Fruit fly (Drosophila melanogaster) whole organism, wandering third instar larva: ENCODE data around the gene Sgs3.

Experiments used
- Abd-B ChIP-seq: fragments of >200 bp; optimal IDR thresholded peaks from 2 replicates; lab custom pipeline; 2017; ENCODE audit warnings: missing biosample characterization, missing genetic modification characterization
- CG9705 ChIP-seq: fragments of 200-800 bp; sonication (Bioruptor generic); optimal IDR thresholded peaks from 2 replicates; lab custom pipeline; 2018; ENCODE audit warnings: missing biosample characterization, mild to moderate bottlenecking, missing genetic modification characterization
- Dfd ChIP-seq: fragments of >200 bp; optimal IDR thresholded peaks from 2 replicates; lab custom pipeline; 2017; ENCODE audit warnings: missing biosample characterization, missing genetic modification characterization
- GATAd ChIP-seq: sonication (Bioruptor generic); optimal IDR thresholded peaks from 2 replicates; lab custom pipeline; 2016; ENCODE audit warnings: missing biosample characterization, missing genetic modification characterization
- HLH106 ChIP-seq: fragments of 200-800 bp; optimal IDR thresholded peaks from 3 replicates; lab custom pipeline; 2019; ENCODE audit warnings: missing biosample characterization, mild to moderate bottlenecking, missing genetic modification characterization, moderate library complexity
- Hnf4 ChIP-seq: fragments of 200-800 bp; sonication (Bioruptor generic); optimal IDR thresholded peaks from 2 replicates; lab custom pipeline; 2016; ENCODE audit warnings: missing biosample characterization, mild to moderate bottlenecking, missing genetic modification characterization
- Hr83 ChIP-seq: fragments of 200-300 bp; sonication (Bioruptor generic); optimal IDR thresholded peaks from 2 replicates; lab custom pipeline; 2016; ENCODE audit warnings: missing biosample characterization, mild to moderate bottlenecking, missing genetic modification characterization, moderate library complexity; ENCODE audit not compliant: poor library complexity, severe bottlenecking
- Jra ChIP-seq: sonication (Bioruptor generic); optimal IDR thresholded peaks from 2 replicates; lab custom pipeline; 2016; ENCODE audit warnings: missing biosample characterization, missing genetic modification characterization
- Myc ChIP-seq: fragments of >200 bp; optimal IDR thresholded peaks from 2 replicates; lab custom pipeline; 2017
- N ChIP-seq: fragments of >200 bp; optimal IDR thresholded peaks from 2 replicates; lab custom pipeline; 2018; ENCODE audit warnings: missing biosample characterization, missing external identifiers, missing genetic modification characterization
- OdsH ChIP-seq: fragments of 200-800 bp; sonication (Bioruptor generic); optimal IDR thresholded peaks from 2 replicates; lab custom pipeline; 2016; ENCODE audit warnings: missing biosample characterization, mild to moderate bottlenecking, missing genetic modification characterization
- Rel ChIP-seq, 2 experiments: fragments of 200-800 bp; sonication (Bioruptor generic) in 1 of 2; optimal IDR thresholded peaks; 2 replicates in 1 of 2; 3 replicates in 1 of 2; lab custom pipeline; 2016 to 2019; ENCODE audit warnings: mild to moderate bottlenecking in 2 of 2, missing biosample characterization in 2 of 2, missing genetic modification characterization in 2 of 2, moderate library complexity in 1 of 2
- Sp1 ChIP-seq: fragments of 200-800 bp; sonication (Bioruptor generic); optimal IDR thresholded peaks from 3 replicates; lab custom pipeline; 2019; ENCODE audit warnings: missing biosample characterization, mild to moderate bottlenecking, missing genetic modification characterization, moderate library complexity
- Vsx2 ChIP-seq: fragments of 200-300, 225-300 bp; sonication (Bioruptor generic); optimal IDR thresholded peaks from 2 replicates; lab custom pipeline; 2018; ENCODE audit warnings: missing biosample characterization, missing genetic modification characterization; ENCODE audit not compliant: partially characterized antibody
- br ChIP-seq: fragments of 200-800 bp; sonication (Bioruptor generic); optimal IDR thresholded peaks from 2 replicates; lab custom pipeline; 2016; ENCODE audit warnings: missing biosample characterization, missing genetic modification characterization
- brk ChIP-seq: fragments of 200-800 bp; sonication (Bioruptor generic); optimal IDR thresholded peaks from 2 replicates; lab custom pipeline; 2016; ENCODE audit warnings: missing biosample characterization, mild to moderate bottlenecking, missing genetic modification characterization
- dmrt93B ChIP-seq: fragments of 200-800 bp; sonication (Bioruptor generic); optimal IDR thresholded peaks from 2 replicates; lab custom pipeline; 2018; ENCODE audit warnings: missing biosample characterization, mild to moderate bottlenecking, missing genetic modification characterization
- dsf ChIP-seq: sonication (Bioruptor generic); optimal IDR thresholded peaks from 2 replicates; lab custom pipeline; 2016; ENCODE audit warnings: missing biosample characterization, missing genetic modification characterization, borderline replicate concordance
- ey ChIP-seq: fragments of 200-800 bp; sonication (Bioruptor generic); optimal IDR thresholded peaks from 2 replicates; lab custom pipeline; 2016; ENCODE audit warnings: missing biosample characterization, missing genetic modification characterization
- foxo ChIP-seq, 2 experiments: fragments of 200-800 bp; sonication (Bioruptor generic); optimal IDR thresholded peaks; 2 replicates in 1 of 2; 3 replicates in 1 of 2; lab custom pipeline; 2016 to 2017; ENCODE audit warnings: missing biosample characterization in 2 of 2, missing genetic modification characterization in 2 of 2
- fru ChIP-seq: fragments of 200-800 bp; sonication (Bioruptor generic); optimal IDR thresholded peaks from 3 replicates; lab custom pipeline; 2016; ENCODE audit warnings: missing biosample characterization, mild to moderate bottlenecking, missing genetic modification characterization
- jim ChIP-seq: fragments of 175-275, 200-325 bp; sonication (Bioruptor generic); optimal IDR thresholded peaks from 2 replicates; lab custom pipeline; 2016; ENCODE audit warnings: missing biosample characterization, mild to moderate bottlenecking, missing genetic modification characterization
- lola ChIP-seq: fragments of >200 bp; optimal IDR thresholded peaks from 2 replicates; lab custom pipeline; 2017; ENCODE audit warnings: missing biosample characterization, missing genetic modification characterization
- pan ChIP-seq: fragments of >200 bp; optimal IDR thresholded peaks from 2 replicates; lab custom pipeline; 2017
- psq ChIP-seq: fragments of 200-800 bp; sonication (Bioruptor generic); optimal IDR thresholded peaks from 3 replicates; lab custom pipeline; 2017; ENCODE audit warnings: missing biosample characterization, mild to moderate bottlenecking, missing genetic modification characterization, moderate library complexity
- rgr ChIP-seq: fragments of 200-800 bp; sonication (Bioruptor generic); optimal IDR thresholded peaks from 3 replicates; lab custom pipeline; 2016; ENCODE audit warnings: missing biosample characterization, mild to moderate bottlenecking, missing genetic modification characterization
- sage ChIP-seq: fragments of 200-800 bp; sonication (Bioruptor generic); optimal IDR thresholded peaks from 2 replicates; lab custom pipeline; 2016; ENCODE audit warnings: missing biosample characterization, mild to moderate bottlenecking, missing genetic modification characterization
- tai ChIP-seq: sonication (Bioruptor generic); optimal IDR thresholded peaks from 2 replicates; lab custom pipeline; 2016; ENCODE audit warnings: missing biosample characterization, missing genetic modification characterization
- usp ChIP-seq: fragments of >200 bp; optimal IDR thresholded peaks from 2 replicates; lab custom pipeline; 2017; ENCODE audit warnings: missing biosample characterization, missing genetic modification characterization

Sgs3 gene

DNA sequence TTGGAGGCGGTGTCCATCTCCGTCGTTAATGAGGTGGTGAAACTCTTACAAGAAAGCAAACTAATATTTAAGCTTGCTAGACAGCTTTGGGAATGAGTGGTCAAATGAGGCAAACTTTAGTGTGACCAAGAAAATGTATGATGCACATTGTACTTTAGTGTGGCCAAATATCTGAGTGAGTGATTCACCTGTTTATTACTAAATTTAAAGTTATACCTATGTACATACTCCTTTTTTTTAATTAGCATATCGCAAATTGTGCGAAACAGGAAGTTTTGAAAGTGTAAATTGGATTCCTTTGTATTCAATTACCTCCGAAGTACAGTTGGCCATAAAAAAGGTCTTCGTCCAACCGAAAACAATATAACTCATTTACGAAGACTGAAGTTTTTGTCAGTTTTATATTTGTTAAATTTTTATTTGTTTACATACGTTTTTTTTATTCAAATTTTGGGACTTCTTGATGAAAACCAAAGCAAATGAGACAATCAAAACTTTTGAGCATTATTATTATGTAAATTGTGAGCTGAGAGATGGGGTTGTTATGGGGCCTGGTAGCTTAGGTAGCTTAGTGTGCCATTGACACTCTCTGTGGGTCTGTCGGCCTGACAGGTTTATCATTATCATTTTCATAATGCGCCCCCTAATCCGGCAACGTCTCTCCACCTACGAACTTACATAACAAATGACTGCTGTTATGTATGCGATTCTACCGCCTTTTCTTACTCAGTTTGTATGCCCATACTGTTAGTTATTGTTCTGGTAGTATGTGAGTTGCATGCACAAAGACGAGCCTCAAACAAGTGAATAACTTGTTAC, 27.7 kb downstream of the Sgs3 start:
- TF ChIP-seq Myc (lab: Kevin White, UChicago) (no peak), br (GFP tag; lab: Kevin White, UChicago) (no peak), Vsx2 (no peak), Abd-B (GFP tag; lab: Kevin White, UChicago) (no peak), CG9705 (GFP tag; lab: Kevin White, UChicago) (no peak), Rel (GFP tag; optimal IDR thresholded peaks at IDR 0.05; lab: Kevin White, UChicago) (no peak), Rel (tag; optimal IDR thresholded peaks at IDR 0.05; lab: Kevin White, UChicago) (no peak)

DNA sequence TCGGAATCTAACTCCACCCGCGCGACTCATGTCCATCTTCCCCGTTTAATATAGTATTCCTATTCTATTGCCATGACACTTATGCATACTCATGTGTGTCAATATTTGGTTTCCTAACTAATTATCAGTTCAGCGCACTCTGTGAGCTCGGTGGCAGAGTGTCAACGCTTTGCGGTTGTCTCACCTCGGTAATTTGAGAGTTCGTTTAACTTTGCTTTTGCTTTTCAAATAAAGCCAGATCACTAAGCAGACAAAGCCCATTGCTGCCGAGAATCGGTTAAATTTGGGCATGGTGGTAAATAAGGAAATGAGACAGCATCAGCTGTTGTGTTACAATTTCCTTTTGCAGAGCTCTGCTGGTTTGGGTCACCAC, 28.3 kb downstream of the Sgs3 start:
- no peak for TF ChIP-seq GATAd
- TF ChIP-seq Hr83 (GFP tag; lab: Kevin White, UChicago): no peak
- no peak for TF ChIP-seq ey (GFP tag; lab: Kevin White, UChicago)
- TF ChIP-seq fru (GFP tag; lab: Kevin White, UChicago): no peak
- no peak for TF ChIP-seq dmrt93B (GFP tag; lab: Kevin White, UChicago)
- no peak for TF ChIP-seq CG9705 (GFP tag; lab: Kevin White, UChicago)

DNA sequence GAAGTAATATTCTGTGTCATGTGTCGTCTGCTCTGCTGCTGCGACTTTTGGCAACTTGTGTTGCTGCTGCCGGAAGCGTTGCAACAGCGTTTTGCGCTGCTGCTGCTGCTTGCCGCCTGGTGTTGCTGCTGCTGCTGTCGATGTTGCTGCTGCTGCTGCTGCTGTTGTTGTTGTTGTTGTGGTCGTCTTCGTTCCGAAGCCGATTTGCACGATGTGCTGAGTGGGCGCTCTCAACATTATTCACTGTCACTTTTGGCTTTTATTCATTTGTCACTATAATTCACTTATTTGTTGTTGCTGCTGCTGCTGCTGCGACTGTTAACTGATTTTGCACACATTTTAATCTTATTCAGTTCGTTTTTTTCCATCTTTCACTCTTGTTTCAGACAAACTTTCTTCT, 30.4 kb downstream of the Sgs3 start:
- TF ChIP-seq Jra (GFP tag; lab: Kevin White, UChicago): no peak
- no peak for TF ChIP-seq N (GFP tag; lab: Kevin White, UChicago)
- TF ChIP-seq brk: no peak
- TF ChIP-seq Dfd (GFP tag; lab: Kevin White, UChicago): peak; percentile 94
- TF ChIP-seq pan (lab: Kevin White, UChicago): no peak
- TF ChIP-seq usp: no peak
- no peak for TF ChIP-seq sage (GFP tag; lab: Kevin White, UChicago)
- TF ChIP-seq, all 38 proteins: peak for 1

DNA sequence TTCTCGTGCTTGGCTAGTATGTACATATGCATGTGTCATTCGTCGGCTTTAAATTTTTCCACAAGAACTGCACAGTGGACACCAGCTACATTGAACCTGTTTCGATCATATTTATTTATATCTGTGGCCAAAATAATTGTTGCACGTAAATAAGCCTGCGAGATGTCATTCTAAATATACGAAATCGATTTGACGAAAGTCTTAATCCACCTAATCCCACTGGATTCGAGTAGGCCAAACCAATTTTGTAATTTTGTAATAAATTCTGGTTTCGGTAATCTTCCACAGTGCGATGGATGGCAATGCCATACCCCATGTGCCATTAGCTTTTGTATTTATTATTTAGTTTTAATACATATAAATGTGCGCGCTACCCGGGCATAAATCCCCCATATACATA, 30.9 kb downstream of the Sgs3 start:
- no peak for TF ChIP-seq foxo (GFP tag; optimal IDR thresholded peaks at IDR 0.05; lab: Kevin White, UChicago)
- no peak for TF ChIP-seq usp
- no peak for TF ChIP-seq lola
- TF ChIP-seq br (GFP tag; lab: Kevin White, UChicago): no peak
- TF ChIP-seq GATAd: no peak

dm6 chr3L:11543681-11544299, 31.8 kb downstream of the Sgs3 start:
- TF ChIP-seq ey (GFP tag; lab: Kevin White, UChicago) (no peak), Abd-B (GFP tag; lab: Kevin White, UChicago) (no peak), dmrt93B (GFP tag; lab: Kevin White, UChicago) (no peak), usp (no peak), Rel (GFP tag; optimal IDR thresholded peaks at IDR 0.05; lab: Kevin White, UChicago) (no peak), Rel (tag; optimal IDR thresholded peaks at IDR 0.05; lab: Kevin White, UChicago) (no peak), HLH106 (tag; lab: Kevin White, UChicago) (no peak), psq (GFP tag; lab: Kevin White, UChicago) (no peak), Sp1 (GFP tag; lab: Kevin White, UChicago) (no peak), rgr (GFP tag; lab: Kevin White, UChicago) (no peak), jim (no peak), foxo (GFP tag; optimal IDR thresholded peaks at IDR 0.05; lab: Kevin White, UChicago) (no peak), Myc (lab: Kevin White, UChicago) (no peak), dsf (GFP tag; lab: Kevin White, UChicago) (no peak), tai (GFP tag; lab: Kevin White, UChicago) (no peak), Dfd (GFP tag; lab: Kevin White, UChicago) (no peak), Hnf4 (GFP tag; lab: Kevin White, UChicago) (no peak), OdsH (no peak), sage (GFP tag; lab: Kevin White, UChicago) (no peak)
